Fruit fly (Drosophila melanogaster) whole organism, wandering third instar larva: ENCODE data around the gene Polr1D.

Source experiments
- Dfd ChIP-seq: fragments of >200 bp; optimal IDR thresholded peaks from 2 replicates; lab custom pipeline; 2017; ENCODE audit warnings: missing biosample characterization, missing genetic modification characterization
- OdsH ChIP-seq: fragments of 200-800 bp; sonication (Bioruptor generic); optimal IDR thresholded peaks from 2 replicates; lab custom pipeline; 2016; ENCODE audit warnings: missing biosample characterization, mild to moderate bottlenecking, missing genetic modification characterization
- br ChIP-seq: fragments of 200-800 bp; sonication (Bioruptor generic); optimal IDR thresholded peaks from 2 replicates; lab custom pipeline; 2016; ENCODE audit warnings: missing biosample characterization, missing genetic modification characterization
- dmrt93B ChIP-seq: fragments of 200-800 bp; sonication (Bioruptor generic); optimal IDR thresholded peaks from 2 replicates; lab custom pipeline; 2018; ENCODE audit warnings: missing biosample characterization, mild to moderate bottlenecking, missing genetic modification characterization
- ey ChIP-seq: fragments of 200-800 bp; sonication (Bioruptor generic); optimal IDR thresholded peaks from 2 replicates; lab custom pipeline; 2016; ENCODE audit warnings: missing biosample characterization, missing genetic modification characterization
- foxo ChIP-seq, 2 experiments: fragments of 200-800 bp; sonication (Bioruptor generic); optimal IDR thresholded peaks; 2 replicates in 1 of 2; 3 replicates in 1 of 2; lab custom pipeline; 2016 to 2017; ENCODE audit warnings: missing biosample characterization in 2 of 2, missing genetic modification characterization in 2 of 2
- pan ChIP-seq: fragments of >200 bp; optimal IDR thresholded peaks from 2 replicates; lab custom pipeline; 2017
- psq ChIP-seq: fragments of 200-800 bp; sonication (Bioruptor generic); optimal IDR thresholded peaks from 3 replicates; lab custom pipeline; 2017; ENCODE audit warnings: missing biosample characterization, mild to moderate bottlenecking, missing genetic modification characterization, moderate library complexity
- sv ChIP-seq: fragments of 200-800 bp; sonication (Bioruptor generic); optimal IDR thresholded peaks from 3 replicates; lab custom pipeline; 2016; ENCODE audit warnings: missing biosample characterization, missing genetic modification characterization

dm6 chr2L:19163143-19163974, 28.3 kb upstream of the Polr1D start:
- TF ChIP-seq Dfd = no peak
- peak in 1 of 2 experiments; percentile 17 for TF ChIP-seq foxo (GFP tag; optimal IDR thresholded peaks at IDR 0.05; lab: Kevin White, UChicago)
- no peak for TF ChIP-seq pan (lab: Kevin White, UChicago)
- no peak for TF ChIP-seq ey (GFP tag; lab: Kevin White, UChicago)
- no peak for TF ChIP-seq sv
- TF ChIP-seq psq (GFP tag; lab: Kevin White, UChicago) = peak; percentile 87
- no peak for TF ChIP-seq dmrt93B
- TF ChIP-seq OdsH (GFP tag; lab: Kevin White, UChicago) = peak; percentile 18
- TF ChIP-seq br (GFP tag; lab: Kevin White, UChicago) = no peak
